Worm (Caenorhabditis elegans): Measurements from ENCODE around the gene cest-5.1.

cest-5.1 gene

DNA sequence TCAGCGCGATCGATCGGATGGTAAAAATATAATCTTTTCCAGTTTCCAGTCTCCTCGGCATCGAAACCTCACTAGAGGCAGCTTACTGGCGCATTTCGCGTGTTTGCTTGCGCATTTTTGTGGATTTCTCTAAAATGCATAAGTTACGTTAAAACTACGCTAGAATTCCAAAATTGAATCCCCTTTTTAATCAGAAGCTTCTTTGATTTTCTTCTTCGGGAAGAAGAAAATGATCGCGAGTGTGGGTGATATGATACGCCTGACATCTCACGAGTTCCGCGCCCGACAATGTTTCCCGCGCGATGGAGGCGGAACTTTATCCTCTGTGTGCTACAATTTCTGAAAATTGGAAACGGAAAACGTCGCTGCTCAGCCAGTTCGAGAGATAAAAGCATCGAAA is 32.8 kb upstream of the cest-5.1 start:
- TF ChIP-seq unc-130 (GFP tag; optimal IDR thresholded peaks at IDR 0.05): no peak
- no peak for TF ChIP-seq tbx-9 (tag; optimal IDR thresholded peaks at IDR 0.05; ENCODE audit: borderline replicate concordance)
- TF ChIP-seq nfyb-1 (GFP tag; IDR thresholded peaks at IDR 0.05): no peak
- TF ChIP-seq attf-6 (GFP tag; IDR thresholded peaks at IDR 0.05): peak; percentile 93
- no peak for TF ChIP-seq ztf-3 (GFP tag; optimal IDR thresholded peaks at IDR 0.05)
- TF ChIP-seq egl-18 (GFP tag; IDR thresholded peaks at IDR 0.05): no peak
- peak; percentile 89 for TF ChIP-seq hmg-1.2 (GFP tag; IDR thresholded peaks at IDR 0.05)
- TF ChIP-seq him-1 (tag; optimal IDR thresholded peaks at IDR 0.05): peak; percentile 69
- no peak for TF ChIP-seq ztf-22 (GFP tag; optimal IDR thresholded peaks at IDR 0.05)
- no peak for TF ChIP-seq ztf-26 (tag; optimal IDR thresholded peaks at IDR 0.05)
- no peak for TF ChIP-seq nhr-80 (tag; optimal IDR thresholded peaks at IDR 0.05)
- TF ChIP-seq bed-2 (GFP tag; IDR thresholded peaks at IDR 0.05): no peak
- no peak for TF ChIP-seq hmg-20 (GFP tag; IDR thresholded peaks at IDR 0.05)
- TF ChIP-seq aptf-2 (GFP tag; conservative IDR thresholded peaks at IDR 0.05): no peak
- no peak for TF ChIP-seq C06A6.2 (GFP tag; conservative IDR thresholded peaks at IDR 0.05)
- TF ChIP-seq F33H1.4 (GFP tag; IDR thresholded peaks at IDR 0.05): peak; percentile 59; the same call in 1 of the 2 replicates
- no peak; the same call in 1 of the 2 replicates for TF ChIP-seq dox-1 (GFP tag; IDR thresholded peaks at IDR 0.05)
- no peak for TF ChIP-seq efl-1 (GFP tag; optimal IDR thresholded peaks at IDR 0.05)
- TF ChIP-seq F49E8.2 (tag; optimal IDR thresholded peaks at IDR 0.05; ENCODE audit: insufficient read depth): peak; percentile 94
- peak; percentile 77 for TF ChIP-seq madf-6 (GFP tag; IDR thresholded peaks at IDR 0.05)
- TF ChIP-seq ceh-58 (GFP tag; IDR thresholded peaks at IDR 0.05): no peak
- no peak for TF ChIP-seq akir-1 (GFP tag; optimal IDR thresholded peaks at IDR 0.05)
- TF ChIP-seq ets-4 (GFP tag; optimal IDR thresholded peaks at IDR 0.05): no peak
- no peak for TF ChIP-seq T07F8.4 (tag; optimal IDR thresholded peaks at IDR 0.05)
- no peak for TF ChIP-seq B0019.2 (GFP tag; conservative IDR thresholded peaks at IDR 0.05)
- peak; percentile 71 for TF ChIP-seq tbp1 (GFP tag; optimal IDR thresholded peaks at IDR 0.05)
- no peak for TF ChIP-seq Y67H2A.10 (GFP tag; conservative IDR thresholded peaks at IDR 0.05)
- peak; percentile 43 for TF ChIP-seq xnd-1 (tag; optimal IDR thresholded peaks at IDR 0.05)
- TF ChIP-seq rpc-1 (optimal IDR thresholded peaks at IDR 0.05): no peak
- no peak for TF ChIP-seq rpc-1 (tag; optimal IDR thresholded peaks at IDR 0.05)
- peak; percentile 44 for TF ChIP-seq hrde-1 (tag; optimal IDR thresholded peaks at IDR 0.05; ENCODE audit: borderline replicate concordance)
- TF ChIP-seq ceh-40 (GFP tag; IDR thresholded peaks at IDR 0.05): no peak
- TF ChIP-seq madf-10 (tag; optimal IDR thresholded peaks at IDR 0.05): no peak
- no peak for TF ChIP-seq lin-35 (GFP tag; optimal IDR thresholded peaks at IDR 0.05)
- peak; percentile 51; the same call in 1 of the 2 replicates for TF ChIP-seq ceh-91 (GFP tag; IDR thresholded peaks at IDR 0.05)
- no peak for TF ChIP-seq ZK185.1 (tag; optimal IDR thresholded peaks at IDR 0.05; ENCODE audit: poor library complexity, severe bottlenecking)
- TF ChIP-seq F10E7.11 (tag; optimal IDR thresholded peaks at IDR 0.05): no peak
- TF ChIP-seq Y95B8A.8 (GFP tag; IDR thresholded peaks at IDR 0.05): no peak
- TF ChIP-seq sptf-2 (GFP tag; optimal IDR thresholded peaks at IDR 0.05): no peak
- no peak for TF ChIP-seq sdz-38 (tag; optimal IDR thresholded peaks at IDR 0.05)
- TF ChIP-seq B0336.3 (GFP tag; IDR thresholded peaks at IDR 0.05): peak; percentile 77
- no peak for TF ChIP-seq lsy-27 (tag; optimal IDR thresholded peaks at IDR 0.05; ENCODE audit: borderline replicate concordance, insufficient read depth)
- no peak for TF ChIP-seq dpff-1 (tag; optimal IDR thresholded peaks at IDR 0.05)
- TF ChIP-seq madf-8 (GFP tag; conservative IDR thresholded peaks at IDR 0.05): peak; percentile 40; the same call in 1 of the 2 replicates
- TF ChIP-seq ztf-6 (GFP tag; IDR thresholded peaks at IDR 0.05): no peak
- TF ChIP-seq T26A5.8 (tag; optimal IDR thresholded peaks at IDR 0.05): peak; percentile 6
- TF ChIP-seq F39B2.1 (GFP tag; IDR thresholded peaks at IDR 0.05): no peak
- TF ChIP-seq D2030.7 (GFP tag; IDR thresholded peaks at IDR 0.05): peak; percentile 94
- no peak for TF ChIP-seq B0261.1 (tag; optimal IDR thresholded peaks at IDR 0.05)
- peak; percentile 90 for TF ChIP-seq ztf-18 (tag; optimal IDR thresholded peaks at IDR 0.05)
